Fruit fly (Drosophila melanogaster): ENCODE results near the gene CG34274.
A peak's percentile ranks its signal among the peaks of the same experiment; 100 is the strongest.

dm6 chr3R:15696461-15697044, 35.0 kb upstream of the CG34274 start:
- peak; percentile 90 for TF ChIP-seq kay (GFP tag; ENCODE audit: borderline replicate concordance)
- no peak for TF ChIP-seq toe (GFP tag; optimal IDR thresholded peaks at IDR 0.05)

Data from whole organism, adult.